Worm (Caenorhabditis elegans): ENCODE measurements around the gene srt-55.

ce11 chrIII:10085983-10086382 is 20.3 kb downstream of the srt-55 start, which contains the start of gene T16H12.2:
- TF ChIP-seq xbp-1 (tag; optimal IDR thresholded peaks at IDR 0.05) (no peak), unc-30 (tag; optimal IDR thresholded peaks at IDR 0.05) (no peak), fkh-10 (GFP tag; optimal IDR thresholded peaks at IDR 0.05) (no peak)

All from whole organism, L1 larva.